Fruit fly (Drosophila melanogaster): Measurements from ENCODE around the gene CG43246.

Gene CG43246

dm6 chr3L:14544987-14545943, 8.8 kb downstream of the CG43246 start (continued):
- TF ChIP-seq unpg (GFP tag; optimal IDR thresholded peaks at IDR 0.05) = peak; percentile 41
- peak; percentile 28; the same call in 2 of the 3 replicates for TF ChIP-seq Aef1 (GFP tag; IDR thresholded peaks at IDR 0.05)
- TF ChIP-seq gem (tag; optimal IDR thresholded peaks at IDR 0.05) = peak; percentile 70
- TF ChIP-seq nom (GFP tag; optimal IDR thresholded peaks at IDR 0.05) = no peak
- no peak for TF ChIP-seq C15 (GFP tag; IDR thresholded peaks at IDR 0.05)
- TF ChIP-seq CG13775 (GFP tag; optimal IDR thresholded peaks at IDR 0.05) = peak; percentile 6
- no peak for TF ChIP-seq pan (optimal IDR thresholded peaks at IDR 0.05)
- TF ChIP-seq pan (GFP tag; optimal IDR thresholded peaks at IDR 0.05 in 1 of 2, IDR thresholded peaks at IDR 0.05 in 1 of 2) = peak in 1 of 2 experiments; percentile 44
- no peak for TF ChIP-seq prd (optimal IDR thresholded peaks at IDR 0.05)
- TF ChIP-seq prd (GFP tag; IDR thresholded peaks at IDR 0.05) = peak; percentile 38; the same call in 1 of the 3 replicates
- no peak for TF ChIP-seq stwl (tag; optimal IDR thresholded peaks at IDR 0.05)
- TF ChIP-seq Nf-YC (tag; optimal IDR thresholded peaks at IDR 0.05) = peak; percentile 68
- TF ChIP-seq ham (GFP tag; IDR thresholded peaks at IDR 0.05) = no peak
- TF ChIP-seq Nf-YB (GFP tag; optimal IDR thresholded peaks at IDR 0.05) = peak; percentile 47
- TF ChIP-seq tap (tag; optimal IDR thresholded peaks at IDR 0.05) = peak; percentile 53
- TF ChIP-seq CG10543 (GFP tag; optimal IDR thresholded peaks at IDR 0.05) = peak; percentile 24
- TF ChIP-seq so (GFP tag; IDR thresholded peaks at IDR 0.05) = 0 out of 3 replicates have a peak, but pooled peaks have one; percentile 34
- peak; percentile 33 for TF ChIP-seq Jarid2 (GFP tag; optimal IDR thresholded peaks at IDR 0.05)
- TF ChIP-seq Hsf (GFP tag; optimal IDR thresholded peaks at IDR 0.05) = peak; percentile 30
- TF ChIP-seq Max (GFP tag; optimal IDR thresholded peaks at IDR 0.05) = peak; percentile 36
- TF ChIP-seq mirr (GFP tag; optimal IDR thresholded peaks at IDR 0.05) = peak; percentile 15
- TF ChIP-seq CG3407 (GFP tag; optimal IDR thresholded peaks at IDR 0.05) = no peak
- peak; percentile 61 for TF ChIP-seq run (tag; optimal IDR thresholded peaks at IDR 0.05)
- TF ChIP-seq CG32772 (GFP tag; IDR thresholded peaks at IDR 0.05) = no peak
- peak; percentile 46 for TF ChIP-seq seq (GFP tag; IDR thresholded peaks at IDR 0.05)
- TF ChIP-seq tin (GFP tag; optimal IDR thresholded peaks at IDR 0.05) = peak; percentile 50
- TF ChIP-seq PHDP (tag; optimal IDR thresholded peaks at IDR 0.05) = peak; percentile 51
- TF ChIP-seq sens (GFP tag) = peak; percentile 85
- TF ChIP-seq HLH3B (GFP tag; IDR thresholded peaks at IDR 0.05) = 0 out of 2 replicates have a peak, but pooled peaks have one; percentile 25
- TF ChIP-seq CG1602 (GFP tag; optimal IDR thresholded peaks at IDR 0.05) = peak; percentile 38
- TF ChIP-seq nmo (GFP tag; optimal IDR thresholded peaks at IDR 0.05) = peak; percentile 73
- TF ChIP-seq CG14710 (tag; optimal IDR thresholded peaks at IDR 0.05) = peak; percentile 54
- TF ChIP-seq bsh (GFP tag; optimal IDR thresholded peaks at IDR 0.05) = peak in 1 of 2 experiments; percentile 45
- peak; percentile 29 for TF ChIP-seq tio (GFP tag; optimal IDR thresholded peaks at IDR 0.05)
- TF ChIP-seq CHES-1-like (GFP tag; optimal IDR thresholded peaks at IDR 0.05) = no peak
- TF ChIP-seq CG4424 (GFP tag; optimal IDR thresholded peaks at IDR 0.05) = peak; percentile 66
- TF ChIP-seq pfk (GFP tag; optimal IDR thresholded peaks at IDR 0.05) = no peak
- peak; percentile 55 for TF ChIP-seq CG12659 (GFP tag; optimal IDR thresholded peaks at IDR 0.05)
- no peak for TF ChIP-seq al (GFP tag; IDR thresholded peaks at IDR 0.05)
- peak; percentile 53 for TF ChIP-seq CG18599 (GFP tag; optimal IDR thresholded peaks at IDR 0.05)
- no peak for TF ChIP-seq B-H2 (GFP tag; optimal IDR thresholded peaks at IDR 0.05)
- peak; percentile 87 for TF ChIP-seq CG9437 (GFP tag; optimal IDR thresholded peaks at IDR 0.05)
- peak; percentile 59 for TF ChIP-seq nau (GFP tag; optimal IDR thresholded peaks at IDR 0.05)
- peak; percentile 72 for TF ChIP-seq CG2678 (tag; optimal IDR thresholded peaks at IDR 0.05)
- no peak for TF ChIP-seq CG17328 (GFP tag; IDR thresholded peaks at IDR 0.05)
- TF ChIP-seq dmrt11E (tag; optimal IDR thresholded peaks at IDR 0.05) = peak; percentile 35
- peak; percentile 46 for TF ChIP-seq CG12071 (GFP tag; optimal IDR thresholded peaks at IDR 0.05)
- peak; percentile 74 for TF ChIP-seq phol (tag; optimal IDR thresholded peaks at IDR 0.05)
